Worm (Caenorhabditis elegans) whole organism, L4 larva: Measurements from ENCODE around the gene pas-6.
A peak's percentile ranks its signal among the peaks of the same experiment; 100 is the strongest.

ENCODE experiments used
- T26A8.4 ChIP-seq: fragments of 200-800 bp; sonication (Bioruptor generic); IDR thresholded peaks from 2 replicates; pipeline ENCODE4 v1.3.6; 2022; ENCODE audit warnings: missing genetic modification characterization, missing compliant biosample characterization
- ZK337.2 ChIP-seq: fragments of 200-800 bp; sonication (Bioruptor generic); IDR thresholded peaks from 2 replicates; pipeline ENCODE4 v1.3.6; 2022; ENCODE audit warnings: missing genetic modification reagents, missing genetic modification characterization, missing compliant biosample characterization
- aha-1 ChIP-seq: fragments of 150-350 bp; peaks from one replicate; lab custom pipeline; 2014; ENCODE audit warnings: missing biosample characterization, missing genetic modification characterization
- aly-2 ChIP-seq: sonication (generic microtip); optimal IDR thresholded peaks from 2 replicates; lab custom pipeline; 2018; ENCODE audit warnings: missing biosample characterization, missing genetic modification characterization
- attf-4 ChIP-seq: sonication (generic microtip); optimal IDR thresholded peaks from 3 replicates; lab custom pipeline; 2017; ENCODE audit warnings: missing biosample characterization, missing genetic modification characterization
- ceh-28 ChIP-seq: fragments of 150-350 bp; optimal IDR thresholded peaks from 2 replicates; lab custom pipeline; 2014; ENCODE audit warnings: missing biosample characterization, missing genetic modification reagents, missing genetic modification characterization
- ctbp-1 ChIP-seq: fragments of 200-800 bp; sonication (Bioruptor generic); IDR thresholded peaks from 2 replicates; pipeline ENCODE4 v1.3.6; 2022; ENCODE audit warnings: missing genetic modification reagents, missing genetic modification characterization, missing compliant biosample characterization
- daf-12 ChIP-seq: fragments of 150-350 bp; optimal IDR thresholded peaks from 2 replicates; lab custom pipeline; 2014; ENCODE audit warnings: missing biosample characterization, missing genetic modification reagents, missing genetic modification characterization
- daf-16 ChIP-seq, 3 experiments: sonication (generic microtip); optimal IDR thresholded peaks; 2 replicates each; lab custom pipeline; 2016 to 2017; ENCODE audit warnings: missing genetic modification characterization in 3 of 3, missing genetic modification reagents in 3 of 3, mild to moderate bottlenecking in 2 of 3, missing compliant biosample characterization in 2 of 3, missing biosample characterization in 1 of 3, moderate library complexity in 1 of 3
- daf-19 ChIP-seq: fragments of 200-800 bp; sonication (Bioruptor generic); conservative IDR thresholded peaks from 2 replicates; pipeline ENCODE4 v1.3.6; 2022; ENCODE audit warnings: missing genetic modification characterization, missing compliant biosample characterization
- dpl-1 ChIP-seq: fragments of 150-350 bp; optimal IDR thresholded peaks from 2 replicates; lab custom pipeline; 2014; ENCODE audit warnings: missing biosample characterization, missing genetic modification reagents, missing genetic modification characterization
- duxl-1 ChIP-seq: sonication (generic microtip); optimal IDR thresholded peaks from 2 replicates; lab custom pipeline; 2016; ENCODE audit warnings: mild to moderate bottlenecking, missing genetic modification characterization, moderate library complexity, missing compliant biosample characterization; ENCODE audit not compliant: poor library complexity
- dve-1 ChIP-seq: sonication (generic microtip); optimal IDR thresholded peaks from 2 replicates; lab custom pipeline; 2017; ENCODE audit warnings: antibody characterized with exemption, mild to moderate bottlenecking, missing genetic modification characterization, missing compliant biosample characterization; ENCODE audit not compliant: insufficient read depth
- egl-43 ChIP-seq: fragments of 200-800 bp; sonication (Bioruptor generic); IDR thresholded peaks from 2 replicates; pipeline ENCODE4 v1.3.6; 2022; ENCODE audit warnings: missing genetic modification reagents, missing genetic modification characterization, missing compliant biosample characterization
- hif-1 ChIP-seq, 2 experiments: sonication (generic microtip); optimal IDR thresholded peaks; 2 replicates each; lab custom pipeline; 2016 to 2017; ENCODE audit warnings: missing compliant biosample characterization in 2 of 2, missing genetic modification characterization in 2 of 2, missing genetic modification reagents in 2 of 2, missing genotype in 2 of 2, mild to moderate bottlenecking in 1 of 2
- hlh-11 ChIP-seq: fragments of 200-800 bp; sonication (Bioruptor generic); optimal IDR thresholded peaks from 2 replicates; lab custom pipeline; 2018; ENCODE audit warnings: mild to moderate bottlenecking, missing genetic modification characterization, missing compliant biosample characterization
- hlh-30 ChIP-seq: sonication (generic microtip); optimal IDR thresholded peaks from 2 replicates; lab custom pipeline; 2017; ENCODE audit warnings: antibody characterized with exemption, mild to moderate bottlenecking, missing genetic modification characterization, missing compliant biosample characterization; ENCODE audit not compliant: insufficient read depth
- hmg-1.1 ChIP-seq: fragments of 200-800 bp; sonication (Bioruptor generic); IDR thresholded peaks from 2 replicates; pipeline ENCODE4 v1.3.6; 2022; ENCODE audit warnings: missing genetic modification reagents, missing genetic modification characterization, missing compliant biosample characterization
- jun-1 ChIP-seq: fragments of 150-350 bp; optimal IDR thresholded peaks from 2 replicates; lab custom pipeline; 2014; ENCODE audit warnings: missing biosample characterization, missing genetic modification reagents, missing genetic modification characterization
- lin-1 ChIP-seq: fragments of 200-800 bp; sonication (Bioruptor generic); IDR thresholded peaks from 2 replicates; pipeline ENCODE4 v1.3.6; 2022; ENCODE audit warnings: missing genetic modification reagents, missing genetic modification characterization, missing compliant biosample characterization
- lsy-2 ChIP-seq, 2 experiments: fragments of 150-350 bp in 1 of 2; sonication (generic microtip) in 1 of 2; optimal IDR thresholded peaks; 2 replicates each; lab custom pipeline; 2014 to 2017; ENCODE audit warnings: missing biosample characterization in 2 of 2, missing genetic modification characterization in 2 of 2
- madf-9 ChIP-seq: fragments of 200-800 bp; sonication (Bioruptor generic); conservative IDR thresholded peaks from 2 replicates; pipeline ENCODE4 v1.3.6; 2022; ENCODE audit warnings: missing genetic modification reagents, missing genetic modification characterization, missing compliant biosample characterization
- mep-1 ChIP-seq: fragments of 150-350 bp; sonication (generic microtip); optimal IDR thresholded peaks from 3 replicates; lab custom pipeline; 2014; ENCODE audit warnings: missing biosample characterization, missing genetic modification characterization
- mes-2 ChIP-seq: sonication (generic microtip); optimal IDR thresholded peaks from 2 replicates; lab custom pipeline; 2016; ENCODE audit warnings: missing genotype, mild to moderate bottlenecking, missing genetic modification characterization, missing compliant biosample characterization; ENCODE audit not compliant: poor library complexity, severe bottlenecking
- mxl-2 ChIP-seq: fragments of 200-800 bp; sonication (Bioruptor generic); conservative IDR thresholded peaks from 2 replicates; pipeline ENCODE4 v1.3.6; 2022; ENCODE audit warnings: missing genetic modification reagents, missing genetic modification characterization, missing compliant biosample characterization
- mxl-3 ChIP-seq: fragments of 200-800 bp; sonication (Bioruptor generic); optimal IDR thresholded peaks from 2 replicates; lab custom pipeline; 2018; ENCODE audit warnings: mild to moderate bottlenecking, missing genetic modification characterization, missing compliant biosample characterization
- nhr-102 ChIP-seq: sonication (generic microtip); optimal IDR thresholded peaks from 2 replicates; lab custom pipeline; 2016; ENCODE audit warnings: mild to moderate bottlenecking, missing genetic modification characterization, moderate library complexity, missing compliant biosample characterization
- nhr-11 ChIP-seq: fragments of 150-350 bp; optimal IDR thresholded peaks from 2 replicates; lab custom pipeline; 2014; ENCODE audit warnings: missing biosample characterization, missing genetic modification characterization
- nhr-28 ChIP-seq: fragments of 150-350 bp; optimal IDR thresholded peaks from 2 replicates; lab custom pipeline; 2014; ENCODE audit warnings: missing biosample characterization, missing genetic modification characterization
- nhr-48 ChIP-seq: sonication (generic microtip); optimal IDR thresholded peaks from 2 replicates; lab custom pipeline; 2016; ENCODE audit warnings: mild to moderate bottlenecking, missing genetic modification characterization, missing compliant biosample characterization
- nhr-6 ChIP-seq: fragments of 150-350 bp; optimal IDR thresholded peaks from 2 replicates; lab custom pipeline; 2014; ENCODE audit warnings: missing biosample characterization, missing genetic modification characterization
- nhr-76 ChIP-seq: fragments of 150-350 bp; optimal IDR thresholded peaks from 2 replicates; lab custom pipeline; 2014; ENCODE audit warnings: missing biosample characterization, missing genetic modification characterization
- php-3 ChIP-seq: fragments of 200-800 bp; sonication (Bioruptor generic); IDR thresholded peaks from 2 replicates; pipeline ENCODE4 v1.3.6; 2022; ENCODE audit warnings: missing genetic modification reagents, missing genetic modification characterization, missing compliant biosample characterization
- rbr-2 ChIP-seq: sonication (generic microtip); optimal IDR thresholded peaks from 2 replicates; lab custom pipeline; 2016; ENCODE audit warnings: missing genotype, missing genetic modification characterization, missing compliant biosample characterization
- spr-3 ChIP-seq: fragments of 200-800 bp; sonication (Bioruptor generic); optimal IDR thresholded peaks from 2 replicates; lab custom pipeline; 2018; ENCODE audit warnings: mild to moderate bottlenecking, missing genetic modification characterization, missing compliant biosample characterization
- tra-1 ChIP-seq: fragments of 200-800 bp; sonication (Bioruptor generic); IDR thresholded peaks from 2 replicates; pipeline ENCODE4 v1.3.6; 2022; ENCODE audit warnings: missing genetic modification reagents, missing genetic modification characterization, missing compliant biosample characterization
- unc-62 ChIP-seq, 3 experiments: fragments of 150-350 bp in 1 of 3; sonication (generic microtip); optimal IDR thresholded peaks in 2 of 3; peaks in 1 of 3; 1 replicate in 1 of 3; 2 replicates in 2 of 3; lab custom pipeline; 2014 to 2017; ENCODE audit warnings: missing biosample characterization in 3 of 3, missing genetic modification characterization in 3 of 3, missing genetic modification reagents in 3 of 3, missing genotype in 1 of 3
- zip-11 ChIP-seq: fragments of 200-800 bp; sonication (Bioruptor generic); IDR thresholded peaks from 2 replicates; pipeline ENCODE4 v1.3.6; 2022; ENCODE audit warnings: missing genetic modification characterization, missing compliant biosample characterization
- zip-2 ChIP-seq: fragments of 150-350 bp; optimal IDR thresholded peaks from 2 replicates; lab custom pipeline; 2014; ENCODE audit warnings: missing biosample characterization, missing genetic modification characterization

Gene pas-6

ce11 chrV:5582308-5582707 is 1.8 kb downstream of the pas-6 start:
- TF ChIP-seq aly-2 (tag; lab: Kevin White, UChicago) (no peak), nhr-48 (tag; lab: Kevin White, UChicago) (peak; percentile 12), hmg-1.1 (GFP tag; lab: Robert Waterston, UW) (no peak), duxl-1 (tag; lab: Kevin White, UChicago) (peak; percentile 7), egl-43 (GFP tag; lab: Robert Waterston, UW) (0 out of 2 replicates have a peak, but pooled peaks have one; percentile 38), rbr-2 (peak; percentile 10), nhr-102 (tag; lab: Kevin White, UChicago) (no peak), lsy-2 (tag; optimal IDR thresholded peaks at IDR 0.05; lab: Kevin White, UChicago) (peak in 1 of 2 experiments; percentile 19), jun-1 (tag; lab: Kevin White, UChicago) (no peak), attf-4 (tag; lab: Kevin White, UChicago) (no peak), hif-1 (tag; optimal IDR thresholded peaks at IDR 0.05; lab: Kevin White, UChicago) (no peak), nhr-76 (tag; lab: Kevin White, UChicago) (no peak), madf-9 (0 out of 2 replicates have a peak, but pooled peaks have one; percentile 28), ctbp-1 (GFP tag; lab: Robert Waterston, UW) (no peak; the same call in 1 of the 2 replicates), zip-2 (tag; lab: Kevin White, UChicago) (no peak)

- TF ChIP-seq spr-3 (GFP tag; lab: Kevin White, UChicago) (no peak), mxl-2 (no peak), zip-11 (no peak), tra-1 (GFP tag; lab: Robert Waterston, UW) (no peak), nhr-11 (tag; lab: Kevin White, UChicago) (no peak), daf-12 (tag; lab: Kevin White, UChicago) (no peak), jun-1 (tag; lab: Kevin White, UChicago) (no peak), lin-1 (GFP tag; lab: Robert Waterston, UW) (no peak), ZK337.2 (no peak)
These were observed 2.8 kb downstream of the pas-6 start, which contains the start of gene klc-2 for ce11 chrV:5581312-5581711. Gene klc-2, minus strand, starts transcription at chrV:5581412.

ce11 chrV:5580517-5580916 is 3.6 kb downstream of the pas-6 start:
- TF ChIP-seq nhr-6 (tag; lab: Kevin White, UChicago) (peak; percentile 24), nhr-11 (tag; lab: Kevin White, UChicago) (peak; percentile 3), daf-16 (GFP tag; optimal IDR thresholded peaks at IDR 0.05; lab: Kevin White, UChicago) (no peak), daf-16 (tag; optimal IDR thresholded peaks at IDR 0.05; lab: Kevin White, UChicago) (peak; percentile 62), T26A8.4 (GFP tag; lab: Robert Waterston, UW) (no peak), ceh-28 (tag; lab: Kevin White, UChicago) (peak; percentile 58), dve-1 (peak; percentile 71), mes-2 (peak; percentile 71), aha-1 (tag; lab: Kevin White, UChicago) (peak; percentile 76), unc-62 (GFP tag; optimal IDR thresholded peaks at IDR 0.05 in 1 of 2; lab: Kevin White, UChicago) (no peak), unc-62 (tag; optimal IDR thresholded peaks at IDR 0.05; lab: Kevin White, UChicago) (no peak), dpl-1 (peak; percentile 43), lsy-2 (tag; optimal IDR thresholded peaks at IDR 0.05; lab: Kevin White, UChicago) (peak; percentile 41 to 81), nhr-28 (tag; lab: Kevin White, UChicago) (peak; percentile 49), php-3 (GFP tag; lab: Robert Waterston, UW) (no peak), mep-1 (tag; lab: Kevin White, UChicago) (peak; percentile 71), mxl-3 (GFP tag; lab: Kevin White, UChicago) (peak; percentile 46), rbr-2 (peak; percentile 48), hlh-30 (tag; lab: Kevin White, UChicago) (peak; percentile 41), hmg-1.1 (GFP tag; lab: Robert Waterston, UW) (peak; percentile 73), daf-19 (GFP tag; lab: Robert Waterston, UW) (no peak), hlh-11 (tag; lab: Kevin White, UChicago) (peak; percentile 40), hif-1 (tag; optimal IDR thresholded peaks at IDR 0.05; lab: Kevin White, UChicago) (peak in 1 of 2 experiments; percentile 13), aly-2 (tag; lab: Kevin White, UChicago) (no peak), mxl-2 (no peak)
